Fruit fly (Drosophila melanogaster): ENCODE data around the gene Chsy.

Gene Chsy

dm6 chrX:15609351-15609750 lies 16.0 kb upstream of the Chsy start:
- no peak for TF ChIP-seq MTF-1 (GFP tag; optimal IDR thresholded peaks at IDR 0.05; ENCODE audit: borderline replicate concordance)
- TF ChIP-seq dmrt99B (tag; optimal IDR thresholded peaks at IDR 0.05), result no peak
- TF ChIP-seq Awh (GFP tag; IDR thresholded peaks at IDR 0.05), result 0 out of 2 replicates have a peak, but pooled peaks have one; percentile 23
- peak; percentile 10 for TF ChIP-seq Med (GFP tag)
- TF ChIP-seq oc (tag; optimal IDR thresholded peaks at IDR 0.05), result peak; percentile 60
- no peak for TF ChIP-seq ken (GFP tag; IDR thresholded peaks at IDR 0.05)
- TF ChIP-seq CG8359 (GFP tag; optimal IDR thresholded peaks at IDR 0.05; ENCODE audit: borderline replicate concordance), result peak; percentile 17
- TF ChIP-seq crol (GFP tag; IDR thresholded peaks at IDR 0.05), result peak; percentile 73
- TF ChIP-seq dpn (GFP tag; optimal IDR thresholded peaks at IDR 0.05), result no peak
- TF ChIP-seq CG9932 (GFP tag; IDR thresholded peaks at IDR 0.05), result no peak
- TF ChIP-seq kni (GFP tag; optimal IDR thresholded peaks at IDR 0.05), result peak; percentile 49
- peak; percentile 71 for TF ChIP-seq sqz (GFP tag; optimal IDR thresholded peaks at IDR 0.05)
- no peak for TF ChIP-seq CG32767 (GFP tag; IDR thresholded peaks at IDR 0.05)
- TF ChIP-seq CG31388 (GFP tag; optimal IDR thresholded peaks at IDR 0.05), result no peak
- peak; percentile 91 for TF ChIP-seq sd (tag; optimal IDR thresholded peaks at IDR 0.05)
- TF ChIP-seq Deaf1 (tag; optimal IDR thresholded peaks at IDR 0.05), result peak; percentile 46
- no peak for TF ChIP-seq CG6254 (GFP tag; optimal IDR thresholded peaks at IDR 0.05)
- TF ChIP-seq chinmo (GFP tag; IDR thresholded peaks at IDR 0.05; ENCODE audit: partially characterized antibody), result peak; percentile 71; the same call in 1 of the 4 replicates

dm6 chrX:15608751-15609345 lies 15.5 kb upstream of the Chsy start:
- TF ChIP-seq CG3065 (GFP tag; optimal IDR thresholded peaks at IDR 0.05) (no peak), nom (GFP tag; optimal IDR thresholded peaks at IDR 0.05) (peak; percentile 81), pfk (GFP tag; optimal IDR thresholded peaks at IDR 0.05) (no peak), disco-r (GFP tag; optimal IDR thresholded peaks at IDR 0.05) (no peak), sens (GFP tag) (peak; percentile 39), C15 (GFP tag; IDR thresholded peaks at IDR 0.05) (no peak), CG5245 (GFP tag; optimal IDR thresholded peaks at IDR 0.05) (no peak), chif (GFP tag; optimal IDR thresholded peaks at IDR 0.05) (no peak), grn (GFP tag; optimal IDR thresholded peaks at IDR 0.05) (peak; percentile 76), CG3407 (GFP tag; optimal IDR thresholded peaks at IDR 0.05) (no peak), B-H1 (GFP tag; IDR thresholded peaks at IDR 0.05) (no peak), pros (GFP tag; optimal IDR thresholded peaks at IDR 0.05) (peak; percentile 60), corto (GFP tag; optimal IDR thresholded peaks at IDR 0.05) (no peak), inv (GFP tag; IDR thresholded peaks at IDR 0.05; ENCODE audit: partially characterized antibody) (no peak), Scr (GFP tag; IDR thresholded peaks at IDR 0.05; ENCODE audit: partially characterized antibody) (no peak), peb (GFP tag; IDR thresholded peaks at IDR 0.05) (no peak)

DNA sequence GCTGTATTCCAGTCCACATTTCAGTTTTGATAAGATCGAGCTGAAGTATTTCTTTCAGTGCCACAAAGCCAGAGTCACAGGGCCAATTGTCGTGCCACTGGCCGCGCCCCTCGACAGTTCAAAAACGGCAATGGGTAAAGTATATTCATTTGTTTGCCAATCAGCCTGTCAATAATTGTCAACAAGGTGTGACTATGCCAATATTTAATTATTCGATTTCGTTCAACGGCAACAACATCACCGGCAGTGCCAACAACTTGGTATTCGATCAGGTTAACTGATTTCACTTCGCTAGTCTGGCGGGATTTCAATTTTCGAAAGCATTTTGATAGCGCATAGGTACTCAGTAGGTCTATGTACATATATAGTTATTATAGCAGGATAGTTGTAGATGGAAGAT lies 9.1 kb upstream of the Chsy start:
- TF ChIP-seq tna (GFP tag; IDR thresholded peaks at IDR 0.05; ENCODE audit: partially characterized antibody) (no peak), CG14050 (GFP tag; IDR thresholded peaks at IDR 0.05) (no peak), CoRest (tag; optimal IDR thresholded peaks at IDR 0.05) (peak; percentile 2), CG10209 (GFP tag; optimal IDR thresholded peaks at IDR 0.05) (peak; percentile 28), CG17912 (GFP tag; optimal IDR thresholded peaks at IDR 0.05) (no peak), hkb (optimal IDR thresholded peaks at IDR 0.05) (no peak), hkb (GFP tag; IDR thresholded peaks at IDR 0.05) (peak; percentile 41; the same call in 1 of the 2 replicates), PHDP (tag; optimal IDR thresholded peaks at IDR 0.05) (peak; percentile 16), seq (GFP tag; IDR thresholded peaks at IDR 0.05) (peak; percentile 43; the same call in 1 of the 2 replicates), caup (GFP tag; optimal IDR thresholded peaks at IDR 0.05; ENCODE audit: severe bottlenecking) (peak; percentile 38), Med (GFP tag) (peak; percentile 75), Tbp (GFP tag; optimal IDR thresholded peaks at IDR 0.05) (no peak), slbo (GFP tag; IDR thresholded peaks at IDR 0.05) (no peak), CG13424 (tag; optimal IDR thresholded peaks at IDR 0.05) (peak; percentile 19), wdn (GFP tag; IDR thresholded peaks at IDR 0.05) (0 out of 2 replicates have a peak, but pooled peaks have one; percentile 24), CG18599 (GFP tag; optimal IDR thresholded peaks at IDR 0.05) (peak; percentile 24)

Measured in whole organism, embryonic.